Fruit fly (Drosophila melanogaster) S2 (cell line): ENCODE results near the gene CG32548.

ENCODE experiments used
- CG8478 ChIP-seq: fragments of >200 bp; optimal IDR thresholded peaks from 2 replicates; lab custom pipeline; 2018
- CTCF ChIP-seq, 2 experiments: fragments of >200 bp; optimal IDR thresholded peaks; 2 replicates each; lab custom pipeline; 2018

Gene CG32548

DNA sequence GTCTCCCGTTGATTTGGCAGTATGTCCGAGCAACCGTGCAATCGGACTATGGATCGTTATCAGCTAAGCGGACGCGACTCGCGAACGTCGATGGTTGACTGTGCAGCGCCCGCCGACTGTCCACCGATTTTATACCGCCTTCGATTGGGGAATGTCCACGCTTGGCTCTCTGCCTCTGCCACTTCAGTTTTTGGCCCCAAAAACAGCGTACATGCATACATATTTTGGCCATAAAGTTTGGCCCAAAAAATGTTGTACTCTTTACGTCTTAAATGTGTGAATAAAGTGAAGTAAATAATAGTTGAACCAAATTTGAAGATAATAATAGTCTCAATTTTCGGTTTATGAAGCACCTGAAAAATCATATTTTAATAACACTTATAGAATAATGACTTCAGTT is at the start of gene CG32548:
Gene CG32548, minus strand, starts transcription at position 101 of the 400 bp plus-strand sequence.
- no peak for TF ChIP-seq CTCF (optimal IDR thresholded peaks at IDR 0.05; lab: Kevin White, UChicago)
- TF ChIP-seq CG8478, result no peak

DNA sequence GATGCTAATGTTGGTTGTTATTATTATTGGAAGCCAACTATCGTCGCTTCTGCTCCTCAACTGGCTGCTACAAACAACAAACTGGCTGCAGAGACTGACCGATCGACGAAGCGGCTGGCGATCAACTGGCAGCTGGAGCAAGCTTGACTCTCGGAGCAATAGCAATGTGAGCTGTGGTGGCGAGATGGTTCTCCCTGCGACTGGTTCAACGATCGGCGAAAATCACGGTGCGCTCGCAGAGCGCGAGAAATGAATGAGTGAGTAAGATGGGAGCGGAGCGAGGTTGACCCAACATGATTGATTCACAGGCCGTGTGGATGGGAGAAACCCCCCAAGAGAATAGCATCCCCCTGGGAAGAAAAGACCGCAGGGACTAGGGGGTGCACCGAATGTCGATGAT is 49.1 kb upstream of the CG32548 start, which contains the start of gene CG15046:
Gene CG15046, minus strand, starts transcription at position 112 of the 400 bp plus-strand sequence.
- TF ChIP-seq CG8478, result no peak
- no peak for TF ChIP-seq CTCF (optimal IDR thresholded peaks at IDR 0.05; lab: Kevin White, UChicago)

DNA sequence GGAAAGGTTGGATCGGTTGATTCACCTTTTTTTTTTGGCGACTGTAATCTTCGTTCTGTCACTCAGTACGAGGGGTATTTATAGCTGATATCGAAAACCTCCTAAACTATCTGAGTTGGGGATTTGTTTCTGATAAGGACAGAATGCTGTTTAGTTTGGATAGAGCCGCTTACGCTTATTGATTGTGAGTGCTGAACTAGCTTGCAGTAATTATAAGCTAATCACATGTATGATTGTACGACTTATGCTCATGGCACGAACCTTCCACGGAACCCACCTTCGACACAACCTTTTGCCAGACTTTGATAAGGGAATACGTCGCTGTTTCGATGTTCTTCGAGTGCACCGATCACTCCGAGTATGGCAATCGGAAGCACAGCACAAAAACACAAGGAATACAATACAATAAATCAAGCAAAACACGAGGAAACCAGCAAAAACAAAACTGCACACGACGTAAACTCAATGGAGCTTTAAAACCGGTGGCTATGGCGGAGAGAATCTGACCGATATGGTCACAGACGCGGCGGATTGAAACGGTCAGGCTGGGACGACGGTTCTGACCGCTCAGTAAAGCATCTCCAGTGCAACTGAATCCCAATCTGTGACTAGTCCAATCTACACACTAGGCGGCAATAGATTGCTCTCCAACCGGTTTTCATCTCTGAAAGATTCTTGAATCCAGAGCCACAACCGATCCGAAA is 46.1 kb upstream of the CG32548 start, which contains the start of gene psh:
Gene psh, minus strand, starts transcription at position 566 of the 704 bp plus-strand sequence.
- TF ChIP-seq CG8478 (no peak), CTCF (optimal IDR thresholded peaks at IDR 0.05; lab: Kevin White, UChicago) (no peak)

DNA sequence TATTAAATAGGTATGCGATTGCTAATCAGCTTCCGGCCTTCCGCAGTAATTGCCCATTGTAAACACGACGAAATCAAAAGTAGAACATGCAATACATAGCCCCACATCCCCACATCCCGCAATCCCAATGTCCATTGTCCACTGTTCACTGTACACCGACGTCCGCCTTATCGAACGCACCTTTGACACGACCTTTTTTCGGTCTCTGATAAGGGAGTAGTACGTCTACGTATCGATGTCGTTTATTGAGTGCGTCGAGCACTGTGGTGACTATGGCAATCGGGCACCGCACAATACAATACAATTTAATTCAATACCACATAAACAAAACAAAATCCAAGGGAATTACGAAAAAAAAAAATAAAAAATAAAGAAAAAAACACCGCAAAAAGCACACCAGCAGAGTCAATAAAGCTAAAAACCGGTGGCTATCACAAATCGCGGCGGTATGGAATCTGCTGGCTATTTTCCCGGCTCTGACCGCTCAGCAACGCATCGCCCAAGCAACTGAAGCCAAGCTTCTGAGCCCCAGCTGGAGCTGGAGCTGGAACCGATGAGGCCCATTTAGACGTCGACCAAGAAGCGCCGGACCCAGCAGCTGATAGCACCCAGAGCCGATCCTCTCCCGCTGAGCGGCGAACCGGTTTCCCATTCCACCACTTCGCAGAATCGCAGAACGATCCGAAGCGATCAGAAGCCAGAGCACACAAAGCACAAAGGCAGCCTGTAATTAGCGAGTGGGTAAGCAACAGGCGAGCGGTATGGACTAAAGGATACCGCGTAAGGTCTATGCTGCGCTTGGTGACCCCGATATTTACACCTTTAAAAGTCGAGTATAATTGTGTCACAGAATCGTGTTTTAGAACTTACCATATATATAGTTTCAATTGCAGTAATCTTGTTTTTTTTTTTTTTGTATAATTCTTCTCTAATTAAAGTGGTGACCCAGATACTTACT is 43.2 kb upstream of the CG32548 start, which contains the start of gene Hayan:
Gene Hayan, minus strand, starts transcription at position 512 of the 958 bp plus-strand sequence.
- TF ChIP-seq CG8478, result no peak
- TF ChIP-seq CTCF (optimal IDR thresholded peaks at IDR 0.05; lab: Kevin White, UChicago), result no peak

DNA sequence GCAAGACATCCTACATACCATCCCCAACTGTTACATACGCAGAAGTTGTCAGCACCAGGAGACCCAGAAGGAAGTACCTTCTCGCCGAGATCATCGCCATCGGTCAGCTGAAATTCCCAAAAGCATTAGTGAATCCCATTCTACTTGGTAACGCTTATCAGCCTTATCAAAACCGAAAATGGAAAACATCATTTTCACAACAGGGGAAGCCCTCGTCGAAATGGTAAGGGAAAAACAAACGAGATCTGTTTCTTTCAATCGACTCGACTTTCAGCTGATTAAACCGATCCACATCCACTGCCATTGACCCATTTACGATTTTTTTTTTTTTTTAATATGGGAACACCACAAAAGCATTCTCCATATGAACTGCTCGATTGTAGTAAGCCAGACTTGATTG is 42.2 kb upstream of the CG32548 start:
- TF ChIP-seq CTCF (optimal IDR thresholded peaks at IDR 0.05; lab: Kevin White, UChicago) (no peak), CG8478 (no peak)

DNA sequence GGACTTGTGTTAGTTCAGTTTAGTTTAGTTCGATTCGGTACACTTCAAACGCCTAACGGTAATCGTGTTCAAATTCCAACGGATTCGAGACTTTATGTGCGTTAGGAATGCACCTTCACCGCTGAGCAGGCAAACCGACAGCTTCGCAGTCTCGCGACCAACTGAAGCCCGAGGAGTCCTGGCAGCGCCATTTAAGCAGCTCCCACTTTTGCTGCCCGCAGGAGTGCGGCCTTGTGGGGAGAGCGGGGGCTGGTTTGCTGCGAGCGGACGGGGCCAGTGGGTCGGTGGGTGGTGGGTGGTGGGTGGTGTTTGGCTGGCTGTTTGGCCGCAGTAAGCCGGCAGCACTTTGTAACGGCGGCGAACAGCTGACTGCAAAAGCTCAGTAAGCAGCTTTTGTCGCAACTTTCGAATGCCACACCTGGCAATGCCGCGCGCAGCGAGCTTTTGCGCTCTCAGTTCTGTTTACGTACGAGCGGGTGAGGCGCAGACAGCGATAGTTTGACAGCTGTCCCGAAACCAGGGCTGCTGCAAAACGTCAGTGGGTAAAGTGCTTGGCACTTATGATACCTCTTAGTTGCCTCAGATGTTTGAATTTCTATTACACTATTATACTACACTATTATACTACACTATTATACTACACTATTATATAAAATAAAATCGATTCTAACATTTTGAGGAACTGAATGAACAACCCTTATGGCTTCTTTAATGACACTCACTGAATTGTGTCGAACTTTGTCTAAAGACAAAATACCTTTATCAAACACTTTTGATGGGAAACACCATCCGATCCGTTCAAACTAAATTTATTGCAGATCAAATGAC is 39.1 kb upstream of the CG32548 start, which contains the start of gene CG32547:
Gene CG32547, minus strand, starts transcription at position 181 of the 828 bp plus-strand sequence.
- TF ChIP-seq CG8478 (no peak), CTCF (optimal IDR thresholded peaks at IDR 0.05; lab: Kevin White, UChicago) (no peak)

DNA sequence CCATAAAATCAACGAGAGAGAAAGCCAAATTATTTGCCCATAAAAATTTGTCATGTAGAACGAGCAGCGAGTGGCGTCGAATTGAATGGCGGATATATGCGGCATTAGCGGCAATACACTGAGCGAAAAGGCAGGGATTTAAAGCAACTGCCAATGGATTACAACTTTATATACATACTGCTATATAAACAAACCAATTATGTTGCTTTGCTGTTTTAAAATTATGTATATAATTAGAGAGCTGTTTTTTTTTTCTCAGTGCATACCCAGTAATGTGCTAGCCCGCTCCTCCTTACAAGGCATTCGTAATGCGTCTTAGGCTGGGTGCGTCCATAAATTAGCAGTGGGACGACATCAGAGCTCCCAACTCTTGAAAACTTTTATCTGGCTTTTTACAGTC is 27.5 kb upstream of the CG32548 start:
- TF ChIP-seq CTCF (optimal IDR thresholded peaks at IDR 0.05; lab: Kevin White, UChicago), result no peak
- no peak for TF ChIP-seq CG8478

DNA sequence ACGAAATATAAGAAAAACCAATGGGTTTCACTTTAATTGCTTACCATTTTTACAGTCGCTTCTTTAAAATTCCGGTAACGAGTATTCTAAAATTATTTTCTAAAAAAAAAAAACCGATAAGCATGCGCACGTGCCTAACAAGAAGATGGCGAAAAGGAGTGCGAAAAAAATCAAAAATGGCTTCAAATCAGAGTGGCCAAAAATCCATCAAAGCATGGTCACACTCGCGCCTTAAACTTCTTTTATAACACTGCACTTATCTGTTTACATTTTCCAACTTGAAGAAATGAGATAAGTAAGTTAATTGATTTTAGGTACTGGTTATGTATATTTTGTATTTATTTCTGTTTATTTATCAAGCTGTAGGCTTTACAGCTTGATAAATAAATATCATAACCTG is 19.9 kb upstream of the CG32548 start, which contains the start of gene CG43843:
Gene CG43843, minus strand, starts transcription at position 101 of the 400 bp plus-strand sequence.
- no peak for TF ChIP-seq CG8478
- TF ChIP-seq CTCF (optimal IDR thresholded peaks at IDR 0.05; lab: Kevin White, UChicago), result no peak

DNA sequence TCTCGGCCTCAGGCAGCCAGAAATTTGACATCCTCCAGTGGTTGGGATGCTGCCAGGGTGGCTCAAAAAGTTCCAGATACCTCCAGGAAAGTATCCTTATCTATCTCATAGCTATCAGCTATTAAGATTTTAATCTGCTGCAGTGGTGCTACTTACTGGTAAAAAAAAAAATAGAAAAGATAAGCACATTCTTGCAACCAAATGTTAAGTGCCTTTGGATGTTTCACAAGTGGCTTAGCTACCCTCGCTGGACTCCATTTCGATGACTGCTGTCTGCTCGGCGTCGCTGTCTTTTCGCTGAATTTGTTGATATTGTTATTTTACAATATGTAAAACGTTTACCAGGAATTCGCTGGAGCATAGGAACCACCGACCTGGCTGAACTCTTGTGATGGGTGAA is 12.3 kb upstream of the CG32548 start:
- TF ChIP-seq CTCF (optimal IDR thresholded peaks at IDR 0.05; lab: Kevin White, UChicago) (no peak), CG8478 (no peak)

DNA sequence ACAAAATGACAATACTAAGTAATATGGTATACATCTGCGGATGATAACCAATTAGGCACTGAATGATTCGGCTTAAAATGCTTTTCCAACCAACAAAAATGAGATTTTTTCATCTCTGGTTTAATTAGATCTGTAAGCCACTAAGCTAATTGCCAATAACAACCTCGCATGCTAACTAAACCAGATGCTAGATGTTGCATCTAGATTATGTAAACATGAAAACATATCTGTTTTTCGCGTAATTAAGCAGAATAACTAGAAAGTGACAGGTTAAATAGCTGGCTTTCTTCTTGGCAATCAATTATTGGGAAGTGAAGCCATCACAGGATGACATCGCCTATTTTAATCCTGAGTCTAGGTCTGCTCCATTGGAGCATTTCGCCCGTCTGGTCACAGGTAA is 1.0 kb downstream of the CG32548 start, which contains the start of gene CG43841:
Gene CG43841, plus strand, starts transcription at position 301 of the 400 bp plus-strand sequence.
- no peak for TF ChIP-seq CG8478
- no peak for TF ChIP-seq CTCF (optimal IDR thresholded peaks at IDR 0.05; lab: Kevin White, UChicago)

DNA sequence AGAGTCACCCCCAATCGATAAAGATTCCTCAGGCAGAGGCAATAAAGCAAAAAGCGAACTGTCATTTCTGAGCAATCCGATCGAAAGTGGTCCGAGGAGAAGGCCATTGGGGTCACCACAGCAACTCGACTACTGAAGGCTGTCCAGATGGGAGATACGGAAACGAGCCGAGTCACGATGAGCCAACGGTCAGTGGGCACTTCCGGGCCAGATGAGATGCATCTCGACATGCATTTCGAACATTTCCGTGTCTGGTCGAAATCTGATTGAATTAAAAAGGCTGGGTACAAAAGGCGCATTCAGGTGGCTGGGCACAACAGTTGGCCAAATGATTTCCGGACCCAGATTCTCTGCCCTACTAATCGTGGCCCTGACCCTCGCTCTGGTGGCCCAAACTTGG is 1.8 kb downstream of the CG32548 start, which contains the start of gene CG32551:
Gene CG32551, plus strand, starts transcription at position 301 of the 400 bp plus-strand sequence.
- no peak for TF ChIP-seq CTCF (optimal IDR thresholded peaks at IDR 0.05; lab: Kevin White, UChicago)
- TF ChIP-seq CG8478, result no peak

DNA sequence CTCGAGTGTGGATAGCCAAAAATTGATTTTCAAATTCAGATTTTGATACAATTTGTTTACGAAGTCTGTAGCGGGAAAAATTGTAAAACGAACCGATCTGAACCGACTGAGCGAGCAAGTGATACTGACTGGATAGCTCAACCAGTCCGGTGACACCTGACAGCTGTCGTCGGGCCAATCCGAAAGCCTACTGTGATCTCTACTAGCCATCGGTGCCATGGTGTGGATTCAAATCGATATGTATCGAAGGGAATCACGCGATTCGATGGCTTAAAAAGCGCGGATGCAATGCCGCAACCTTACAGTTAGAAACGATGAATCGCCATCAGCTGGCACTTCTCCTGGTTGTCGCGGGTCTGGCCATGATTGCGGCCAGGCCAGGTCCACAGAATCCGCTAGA is 3.2 kb downstream of the CG32548 start, which contains the start of gene CG6290:
Gene CG6290, plus strand, starts transcription at position 301 of the 400 bp plus-strand sequence.
- TF ChIP-seq CG8478, result no peak
- TF ChIP-seq CTCF (optimal IDR thresholded peaks at IDR 0.05; lab: Kevin White, UChicago), result no peak

DNA sequence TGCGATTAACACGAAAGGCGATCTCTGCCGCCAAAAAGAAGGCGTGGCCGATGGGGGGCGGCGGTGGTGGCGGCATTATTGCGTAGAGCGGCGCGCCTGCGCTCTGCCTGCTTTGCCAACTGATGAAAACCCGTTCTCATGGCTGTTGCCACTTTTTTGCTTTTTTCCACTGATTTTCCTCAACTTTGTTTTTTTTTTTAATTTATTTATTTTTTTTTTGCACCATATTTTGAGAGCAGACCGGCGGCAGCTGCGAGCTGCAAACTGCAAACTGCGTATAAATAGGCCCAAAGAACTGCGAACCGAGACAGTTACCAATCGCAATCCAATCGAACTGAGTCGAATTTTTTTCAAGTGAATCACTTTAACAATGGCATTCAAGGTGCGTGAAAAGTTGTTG is 18.3 kb downstream of the CG32548 start, which contains the start of gene CG42323:
Gene CG42323, plus strand, starts transcription at position 302 of the 400 bp plus-strand sequence.
- TF ChIP-seq CTCF (optimal IDR thresholded peaks at IDR 0.05; lab: Kevin White, UChicago) (no peak), CG8478 (no peak)

DNA sequence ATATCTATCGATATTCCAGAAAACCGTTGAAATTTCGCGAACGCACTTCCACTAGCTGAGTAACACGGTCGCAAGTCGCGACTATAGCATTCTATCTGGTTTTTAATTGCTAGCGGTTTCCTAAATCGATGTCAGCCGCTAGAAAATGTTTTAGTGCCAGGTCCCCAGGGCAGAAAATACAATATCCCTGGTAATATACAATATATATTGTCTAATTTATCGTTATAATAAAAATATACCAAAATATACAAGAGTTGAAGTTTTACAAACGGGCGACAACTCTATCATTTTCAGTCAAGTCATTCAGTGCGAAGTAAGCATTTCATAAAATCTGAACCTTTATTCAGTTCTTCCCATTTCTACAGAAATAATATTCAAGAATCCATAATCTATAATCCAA is 25.3 kb downstream of the CG32548 start, which contains the start of gene CG15056:
Gene CG15056, plus strand, starts transcription at position 301 of the 400 bp plus-strand sequence.
- TF ChIP-seq CG8478 (no peak), CTCF (optimal IDR thresholded peaks at IDR 0.05; lab: Kevin White, UChicago) (no peak)
